Worm (Caenorhabditis elegans): Measurements from ENCODE around the gene C43F9.7.

The C43F9.7 gene

ce11 chrIV:10589072-10589471 is 4.4 kb downstream of the C43F9.7 start, which contains the start of gene C43F9.4:
TSS of gene C43F9.4 (minus strand) at chrIV:10589172.
- TF ChIP-seq ceh-62 (tag; optimal IDR thresholded peaks at IDR 0.05): no peak
- no peak for TF ChIP-seq nhr-41 (GFP tag; IDR thresholded peaks at IDR 0.05)
- TF ChIP-seq nhr-42 (GFP tag; IDR thresholded peaks at IDR 0.05): no peak
- no peak for TF ChIP-seq nhr-6 (tag; optimal IDR thresholded peaks at IDR 0.05)
- TF ChIP-seq aha-1 (tag): no peak

- TF ChIP-seq nhr-41 (GFP tag; IDR thresholded peaks at IDR 0.05): no peak
- no peak for TF ChIP-seq hlh-11 (tag; optimal IDR thresholded peaks at IDR 0.05)
Measured at ce11 chrIV:10584237-10584636, 9.2 kb downstream of the C43F9.7 start, which contains the start of gene oac-8. TSS of gene oac-8 (plus strand) at chrIV:10584537.

ce11 chrIV:10578367-10578766 is 15.1 kb downstream of the C43F9.7 start, which contains the start of gene lgc-43:
TSS of gene lgc-43 (plus strand) at chrIV:10578667.
- TF ChIP-seq mxl-2 (GFP tag; conservative IDR thresholded peaks at IDR 0.05): no peak
- no peak for TF ChIP-seq mdl-1 (tag; optimal IDR thresholded peaks at IDR 0.05)
- TF ChIP-seq jun-1 (tag; optimal IDR thresholded peaks at IDR 0.05): no peak
- no peak for TF ChIP-seq dpl-1 (GFP tag; optimal IDR thresholded peaks at IDR 0.05)
- TF ChIP-seq lim-7 (GFP tag; IDR thresholded peaks at IDR 0.05): no peak
- TF ChIP-seq daf-16 (GFP tag; optimal IDR thresholded peaks at IDR 0.05): no peak
- no peak for TF ChIP-seq daf-16 (tag; optimal IDR thresholded peaks at IDR 0.05)
- TF ChIP-seq ztf-7 (tag; optimal IDR thresholded peaks at IDR 0.05): no peak
- TF ChIP-seq F37D6.2 (tag; optimal IDR thresholded peaks at IDR 0.05): no peak
- no peak for TF ChIP-seq Y48G9A.11 (GFP tag; IDR thresholded peaks at IDR 0.05)
- TF ChIP-seq mxl-3 (GFP tag; optimal IDR thresholded peaks at IDR 0.05): no peak
- TF ChIP-seq php-3 (GFP tag; IDR thresholded peaks at IDR 0.05): no peak
- TF ChIP-seq D1046.2 (GFP tag; IDR thresholded peaks at IDR 0.05): no peak
- no peak for TF ChIP-seq mes-2 (tag; optimal IDR thresholded peaks at IDR 0.05; ENCODE audit: poor library complexity, severe bottlenecking)
- TF ChIP-seq zfp-2 (tag; optimal IDR thresholded peaks at IDR 0.05): no peak
- TF ChIP-seq F26F4.8 (GFP tag; conservative IDR thresholded peaks at IDR 0.05): no peak
- no peak for TF ChIP-seq spr-3 (GFP tag; optimal IDR thresholded peaks at IDR 0.05)
- no peak for TF ChIP-seq duxl-1 (tag; optimal IDR thresholded peaks at IDR 0.05; ENCODE audit: poor library complexity)
- TF ChIP-seq nhr-10 (tag; optimal IDR thresholded peaks at IDR 0.05): no peak
- no peak for TF ChIP-seq ceh-32 (tag; optimal IDR thresholded peaks at IDR 0.05; ENCODE audit: poor library complexity)
- TF ChIP-seq nhr-6 (tag; optimal IDR thresholded peaks at IDR 0.05): no peak

DNA sequence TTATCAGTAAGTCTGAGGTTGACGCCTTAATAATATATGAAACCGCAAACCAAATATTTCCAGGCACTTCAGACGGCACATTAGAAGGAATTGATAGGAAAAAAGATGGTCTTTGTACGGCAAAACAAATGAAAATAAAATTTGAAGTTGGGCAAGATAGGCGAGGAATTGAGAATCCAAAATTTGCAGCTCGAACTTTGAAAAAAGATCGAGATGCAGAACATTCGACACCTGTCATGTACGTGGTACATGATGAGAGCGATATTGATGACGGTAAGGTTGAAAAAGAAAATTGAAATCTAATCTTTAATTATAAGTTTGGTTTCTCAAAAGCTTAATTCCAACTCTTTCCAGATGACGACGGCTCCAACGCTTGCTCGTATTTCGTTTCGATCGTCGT is 15.9 kb downstream of the C43F9.7 start:
- TF ChIP-seq aha-1 (tag): peak; percentile 91
- no peak for TF ChIP-seq duxl-1 (tag; optimal IDR thresholded peaks at IDR 0.05; ENCODE audit: poor library complexity)
- TF ChIP-seq Y48G9A.11 (GFP tag; IDR thresholded peaks at IDR 0.05): no peak

DNA sequence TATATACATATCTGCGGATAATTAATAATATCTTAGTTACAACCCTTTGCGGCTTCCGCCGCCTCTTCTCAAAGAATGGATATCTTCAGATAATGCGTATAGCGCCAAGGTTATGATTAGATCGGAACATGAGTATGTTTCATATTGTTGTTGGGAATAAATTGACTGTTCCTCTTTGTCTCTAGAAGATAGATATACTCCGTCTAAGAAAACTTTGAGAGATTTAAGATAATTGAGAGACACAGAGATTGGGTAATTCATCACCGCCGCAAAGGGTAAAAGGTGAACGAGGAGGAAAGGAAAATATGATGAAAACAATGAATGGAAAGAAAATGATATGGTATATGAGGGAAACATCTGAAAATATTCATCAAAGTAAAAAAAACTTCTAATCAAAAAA is 16.8 kb downstream of the C43F9.7 start:
- no peak for TF ChIP-seq D1046.2 (GFP tag; IDR thresholded peaks at IDR 0.05)
- peak in 1 of 2 experiments; percentile 24 for TF ChIP-seq unc-62 (GFP tag; optimal IDR thresholded peaks at IDR 0.05 in 1 of 2)
- TF ChIP-seq unc-62 (tag; optimal IDR thresholded peaks at IDR 0.05): no peak

DNA sequence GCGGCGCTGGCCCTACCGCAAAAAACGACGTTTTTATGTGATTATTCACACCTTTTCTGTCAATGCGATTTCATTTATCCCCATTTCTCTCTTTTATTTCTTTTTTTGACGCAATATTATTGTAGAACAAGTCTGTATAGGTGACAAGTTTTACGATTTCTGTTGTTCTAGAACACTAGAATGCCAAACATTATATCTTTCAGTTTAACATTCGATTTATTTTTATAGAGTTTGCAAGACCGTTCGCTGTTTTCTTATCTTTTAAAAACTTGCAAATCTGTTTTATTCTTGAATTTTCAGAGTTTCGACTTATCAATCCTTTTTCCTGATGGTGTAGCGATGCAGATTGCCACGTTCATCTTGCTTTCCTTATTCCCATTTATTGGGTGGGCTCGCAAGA is 17.4 kb downstream of the C43F9.7 start, which contains the start of gene efn-2:
TSS of gene efn-2 (plus strand) at position 301 of the 400 bp plus-strand sequence.
- TF ChIP-seq tag-97 (GFP tag; IDR thresholded peaks at IDR 0.05) (no peak), aha-1 (tag) (peak; percentile 3)

ce11 chrIV:10574471-10574870 is 19.0 kb downstream of the C43F9.7 start:
- TF ChIP-seq ceh-44 (GFP tag; IDR thresholded peaks at IDR 0.05) (no peak), aha-1 (tag) (peak; percentile 81)
